Worm (Caenorhabditis elegans) whole organism, L4 larva: ENCODE measurements around the gene dnc-2.

Source experiments
- F37D6.2 ChIP-seq: sonication (generic microtip); optimal IDR thresholded peaks from 2 replicates; lab custom pipeline; 2016; ENCODE audit warnings: mild to moderate bottlenecking, missing genetic modification characterization, missing compliant biosample characterization
- F49E8.2 ChIP-seq: sonication (generic microtip); optimal IDR thresholded peaks from 2 replicates; lab custom pipeline; 2016; ENCODE audit warnings: missing compliant biosample characterization, mild to moderate bottlenecking, missing genetic modification characterization, borderline replicate concordance
- T26A8.4 ChIP-seq: fragments of 200-800 bp; sonication (Bioruptor generic); IDR thresholded peaks from 2 replicates; pipeline ENCODE4 v1.3.6; 2022; ENCODE audit warnings: missing genetic modification characterization, missing compliant biosample characterization
- Y105C5A.15 ChIP-seq: fragments of 200-800 bp; sonication (Bioruptor generic); IDR thresholded peaks from 2 replicates; pipeline ENCODE4 v1.3.6; 2022; ENCODE audit warnings: missing genetic modification characterization, missing compliant biosample characterization
- Y5F2A.4 ChIP-seq: fragments of 200-800 bp; sonication (Bioruptor generic); optimal IDR thresholded peaks from 2 replicates; lab custom pipeline; 2018; ENCODE audit warnings: mild to moderate bottlenecking, missing genetic modification characterization, missing compliant biosample characterization
- Y75B8A.6 ChIP-seq: fragments of 200-800 bp; sonication (Bioruptor generic); IDR thresholded peaks from 2 replicates; pipeline ENCODE4 v1.3.6; 2022; ENCODE audit warnings: missing genetic modification reagents, missing genetic modification characterization, missing compliant biosample characterization
- ZK337.2 ChIP-seq: fragments of 200-800 bp; sonication (Bioruptor generic); IDR thresholded peaks from 2 replicates; pipeline ENCODE4 v1.3.6; 2022; ENCODE audit warnings: missing genetic modification reagents, missing genetic modification characterization, missing compliant biosample characterization
- ama-1 ChIP-seq: fragments of 150-350 bp; optimal IDR thresholded peaks from 2 replicates; lab custom pipeline; 2014; ENCODE audit warnings: inconsistent platforms, mixed read lengths
- arid-1 ChIP-seq: fragments of 200-800 bp; sonication (Bioruptor generic); conservative IDR thresholded peaks from 2 replicates; pipeline ENCODE4 v1.3.6; 2022; ENCODE audit warnings: missing genetic modification reagents, missing genetic modification characterization, missing compliant biosample characterization
- ceh-20 ChIP-seq: fragments of 200-800 bp; sonication (Bioruptor generic); IDR thresholded peaks from 2 replicates; pipeline ENCODE4 v1.3.6; 2022; ENCODE audit warnings: missing genetic modification reagents, missing genetic modification characterization, missing compliant biosample characterization
- ceh-32 ChIP-seq: sonication (generic microtip); optimal IDR thresholded peaks from 2 replicates; lab custom pipeline; 2016; ENCODE audit warnings: mild to moderate bottlenecking, missing genetic modification characterization, missing compliant biosample characterization; ENCODE audit not compliant: poor library complexity
- ceh-44 ChIP-seq: fragments of 200-800 bp; sonication (Bioruptor generic); IDR thresholded peaks from 2 replicates; pipeline ENCODE4 v1.3.6; 2022; ENCODE audit warnings: missing genetic modification reagents, missing genetic modification characterization, missing compliant biosample characterization
- ceh-82 ChIP-seq: sonication (generic microtip); optimal IDR thresholded peaks from 2 replicates; lab custom pipeline; 2017; ENCODE audit warnings: missing biosample characterization, missing genetic modification characterization
- ctbp-1 ChIP-seq: fragments of 200-800 bp; sonication (Bioruptor generic); IDR thresholded peaks from 2 replicates; pipeline ENCODE4 v1.3.6; 2022; ENCODE audit warnings: missing genetic modification reagents, missing genetic modification characterization, missing compliant biosample characterization
- dmd-6 ChIP-seq: fragments of 200-800 bp; sonication (Bioruptor generic); IDR thresholded peaks from 2 replicates; pipeline ENCODE4 v1.3.6; 2022; ENCODE audit warnings: missing genetic modification reagents, missing genetic modification characterization, missing compliant biosample characterization
- dmd-9 ChIP-seq: fragments of 200-800 bp; sonication (Bioruptor generic); IDR thresholded peaks from 2 replicates; pipeline ENCODE4 v1.3.6; 2022; ENCODE audit warnings: missing genetic modification reagents, missing genetic modification characterization, missing compliant biosample characterization
- egl-43 ChIP-seq: fragments of 200-800 bp; sonication (Bioruptor generic); IDR thresholded peaks from 2 replicates; pipeline ENCODE4 v1.3.6; 2022; ENCODE audit warnings: missing genetic modification reagents, missing genetic modification characterization, missing compliant biosample characterization
- gei-8 ChIP-seq: fragments of 200-800 bp; sonication (Bioruptor generic); optimal IDR thresholded peaks from 2 replicates; lab custom pipeline; 2018; ENCODE audit warnings: mild to moderate bottlenecking, missing genetic modification characterization, missing compliant biosample characterization
- hmg-1.1 ChIP-seq: fragments of 200-800 bp; sonication (Bioruptor generic); IDR thresholded peaks from 2 replicates; pipeline ENCODE4 v1.3.6; 2022; ENCODE audit warnings: missing genetic modification reagents, missing genetic modification characterization, missing compliant biosample characterization
- lin-1 ChIP-seq: fragments of 200-800 bp; sonication (Bioruptor generic); IDR thresholded peaks from 2 replicates; pipeline ENCODE4 v1.3.6; 2022; ENCODE audit warnings: missing genetic modification reagents, missing genetic modification characterization, missing compliant biosample characterization
- lin-15B ChIP-seq: fragments of 150-350 bp; sonication (generic microtip); optimal IDR thresholded peaks from 3 replicates; lab custom pipeline; 2014; ENCODE audit warnings: missing biosample characterization, missing genetic modification characterization
- lin-29 ChIP-seq: fragments of 200-800 bp; sonication (Bioruptor generic); IDR thresholded peaks from 2 replicates; pipeline ENCODE4 v1.3.6; 2022; ENCODE audit warnings: missing genetic modification reagents, missing genetic modification characterization, missing compliant biosample characterization
- lir-3 ChIP-seq: sonication (generic microtip); optimal IDR thresholded peaks from 2 replicates; lab custom pipeline; 2016; ENCODE audit warnings: mild to moderate bottlenecking, missing genetic modification characterization, missing compliant biosample characterization
- lsy-2 ChIP-seq, 2 experiments: fragments of 150-350 bp in 1 of 2; sonication (generic microtip) in 1 of 2; optimal IDR thresholded peaks; 2 replicates each; lab custom pipeline; 2014 to 2017; ENCODE audit warnings: missing biosample characterization in 2 of 2, missing genetic modification characterization in 2 of 2
- mep-1 ChIP-seq: fragments of 150-350 bp; sonication (generic microtip); optimal IDR thresholded peaks from 3 replicates; lab custom pipeline; 2014; ENCODE audit warnings: missing biosample characterization, missing genetic modification characterization
- mxl-2 ChIP-seq: fragments of 200-800 bp; sonication (Bioruptor generic); conservative IDR thresholded peaks from 2 replicates; pipeline ENCODE4 v1.3.6; 2022; ENCODE audit warnings: missing genetic modification reagents, missing genetic modification characterization, missing compliant biosample characterization
- mxl-3 ChIP-seq: fragments of 200-800 bp; sonication (Bioruptor generic); optimal IDR thresholded peaks from 2 replicates; lab custom pipeline; 2018; ENCODE audit warnings: mild to moderate bottlenecking, missing genetic modification characterization, missing compliant biosample characterization
- nhr-102 ChIP-seq: sonication (generic microtip); optimal IDR thresholded peaks from 2 replicates; lab custom pipeline; 2016; ENCODE audit warnings: mild to moderate bottlenecking, missing genetic modification characterization, moderate library complexity, missing compliant biosample characterization
- nhr-11 ChIP-seq: fragments of 150-350 bp; optimal IDR thresholded peaks from 2 replicates; lab custom pipeline; 2014; ENCODE audit warnings: missing biosample characterization, missing genetic modification characterization
- nhr-111 ChIP-seq: fragments of 200-800 bp; sonication (Bioruptor generic); optimal IDR thresholded peaks from 2 replicates; lab custom pipeline; 2018; ENCODE audit warnings: mild to moderate bottlenecking, missing genetic modification characterization, missing compliant biosample characterization
- nhr-25 ChIP-seq: sonication (generic microtip); optimal IDR thresholded peaks from 2 replicates; lab custom pipeline; 2017; ENCODE audit warnings: missing genetic modification characterization, mild to moderate bottlenecking, missing compliant biosample characterization, antibody characterized with exemption, moderate library complexity, borderline replicate concordance; ENCODE audit not compliant: insufficient read depth
- nhr-28 ChIP-seq: fragments of 150-350 bp; optimal IDR thresholded peaks from 2 replicates; lab custom pipeline; 2014; ENCODE audit warnings: missing biosample characterization, missing genetic modification characterization
- nhr-6 ChIP-seq: fragments of 150-350 bp; optimal IDR thresholded peaks from 2 replicates; lab custom pipeline; 2014; ENCODE audit warnings: missing biosample characterization, missing genetic modification characterization
- nhr-76 ChIP-seq: fragments of 150-350 bp; optimal IDR thresholded peaks from 2 replicates; lab custom pipeline; 2014; ENCODE audit warnings: missing biosample characterization, missing genetic modification characterization
- pha-4 ChIP-seq, 2 experiments: fragments of 150-350 bp in 1 of 2; fragments of 200-800 bp in 1 of 2; sonication (Bioruptor generic) in 1 of 2; IDR thresholded peaks in 1 of 2; optimal IDR thresholded peaks in 1 of 2; 2 replicates each; pipeline versions ENCODE4 v1.3.6 to Lab custom; 2014 to 2022; ENCODE audit warnings: missing genetic modification characterization in 2 of 2, missing genetic modification reagents in 2 of 2, missing biosample characterization in 1 of 2, missing compliant biosample characterization in 1 of 2
- php-3 ChIP-seq: fragments of 200-800 bp; sonication (Bioruptor generic); IDR thresholded peaks from 2 replicates; pipeline ENCODE4 v1.3.6; 2022; ENCODE audit warnings: missing genetic modification reagents, missing genetic modification characterization, missing compliant biosample characterization
- saeg-2 ChIP-seq: fragments of 200-800 bp; sonication (Bioruptor generic); IDR thresholded peaks from 2 replicates; pipeline ENCODE4 v1.3.6; 2022; ENCODE audit warnings: missing genetic modification reagents, missing genetic modification characterization, missing compliant biosample characterization
- sdz-12 ChIP-seq: fragments of 200-800 bp; sonication (Bioruptor generic); optimal IDR thresholded peaks from 2 replicates; lab custom pipeline; 2018; ENCODE audit warnings: mild to moderate bottlenecking, missing genetic modification characterization, missing compliant biosample characterization
- spr-1 ChIP-seq: sonication (generic microtip); optimal IDR thresholded peaks from 2 replicates; lab custom pipeline; 2016; ENCODE audit warnings: mild to moderate bottlenecking, missing genetic modification characterization, missing compliant biosample characterization
- unc-39 ChIP-seq: sonication (generic microtip); optimal IDR thresholded peaks from 2 replicates; lab custom pipeline; 2017; ENCODE audit warnings: missing biosample characterization, missing genetic modification characterization
- vab-7 ChIP-seq: fragments of 200-800 bp; sonication (Bioruptor generic); IDR thresholded peaks from 2 replicates; pipeline ENCODE4 v1.3.6; 2022; ENCODE audit warnings: missing genetic modification reagents, missing genetic modification characterization, missing compliant biosample characterization
- zfp-2 ChIP-seq: sonication (generic microtip); optimal IDR thresholded peaks from 2 replicates; lab custom pipeline; 2016; ENCODE audit warnings: mild to moderate bottlenecking, missing genetic modification characterization, missing compliant biosample characterization
- zfp-3 ChIP-seq: fragments of 200-800 bp; sonication (Bioruptor generic); conservative IDR thresholded peaks from 2 replicates; pipeline ENCODE4 v1.3.6; 2022; ENCODE audit warnings: missing genetic modification reagents, missing genetic modification characterization, missing compliant biosample characterization
- zip-11 ChIP-seq: fragments of 200-800 bp; sonication (Bioruptor generic); IDR thresholded peaks from 2 replicates; pipeline ENCODE4 v1.3.6; 2022; ENCODE audit warnings: missing genetic modification characterization, missing compliant biosample characterization
- ztf-11 ChIP-seq: fragments of 150-350 bp; optimal IDR thresholded peaks from 2 replicates; lab custom pipeline; 2014; ENCODE audit warnings: missing biosample characterization, missing genetic modification characterization

Gene dnc-2

ce11 chrIII:5906059-5906458 is 19.5 kb downstream of the dnc-2 start, which contains the start of gene dpff-1 (continued):
- TF ChIP-seq nhr-28 = no peak
- TF ChIP-seq zfp-2 (tag; lab: Kevin White, UChicago) = no peak
- TF ChIP-seq hmg-1.1 = peak; percentile 39; the same call in 1 of the 2 replicates
- TF ChIP-seq nhr-25 (tag; lab: Kevin White, UChicago) = no peak
- TF ChIP-seq ztf-11 (tag; lab: Kevin White, UChicago) = no peak
- no peak for TF ChIP-seq lir-3 (tag; lab: Kevin White, UChicago)
- no peak for TF ChIP-seq ceh-82 (tag; lab: Kevin White, UChicago)
- no peak for TF ChIP-seq unc-39
- no peak for TF ChIP-seq Y105C5A.15 (GFP tag; lab: Robert Waterston, UW)
- peak in 1 of 2 experiments; percentile 43 for TF ChIP-seq lsy-2 (tag; optimal IDR thresholded peaks at IDR 0.05; lab: Kevin White, UChicago)
- TF ChIP-seq mep-1 (tag; lab: Kevin White, UChicago) = peak; percentile 12
- TF ChIP-seq Y75B8A.6 (GFP tag; lab: Robert Waterston, UW) = no peak
- TF ChIP-seq ceh-32 (tag; lab: Kevin White, UChicago) = no peak
- no peak for TF ChIP-seq arid-1 (GFP tag; lab: Robert Waterston, UW)
- TF ChIP-seq F37D6.2 (tag; lab: Kevin White, UChicago) = no peak
- no peak for TF ChIP-seq ZK337.2 (GFP tag; lab: Robert Waterston, UW)
- TF ChIP-seq lin-29 = no peak

DNA sequence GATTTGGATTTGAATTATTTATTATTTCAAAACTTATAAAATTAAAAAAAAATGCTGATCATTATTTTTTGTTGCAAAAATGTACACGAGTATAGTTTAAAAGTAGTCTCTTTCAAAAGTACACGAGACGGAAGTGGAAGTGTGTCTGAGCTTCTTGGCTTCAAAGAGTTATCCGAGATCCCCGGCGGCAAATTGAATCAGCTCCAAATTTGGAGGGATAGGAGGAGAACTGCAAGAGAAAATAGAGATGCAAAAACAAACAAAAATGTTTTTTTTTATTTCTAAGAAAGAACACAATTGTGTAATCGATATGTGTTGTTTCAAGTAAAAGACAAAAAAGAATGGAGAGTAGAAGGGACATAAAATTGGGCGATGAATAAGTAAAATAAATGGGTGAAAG is 23.0 kb downstream of the dnc-2 start:
- TF ChIP-seq zfp-3 (GFP tag; lab: Robert Waterston, UW) = no peak
- no peak for TF ChIP-seq unc-39
- TF ChIP-seq spr-1 = no peak
- TF ChIP-seq saeg-2 (GFP tag; lab: Robert Waterston, UW) = no peak
- TF ChIP-seq Y75B8A.6 (GFP tag; lab: Robert Waterston, UW) = no peak
- no peak for TF ChIP-seq mxl-3
- TF ChIP-seq mxl-2 (GFP tag; lab: Robert Waterston, UW) = no peak
- TF ChIP-seq ZK337.2 (GFP tag; lab: Robert Waterston, UW) = no peak
- no peak for TF ChIP-seq dmd-6 (GFP tag; lab: Robert Waterston, UW)
- TF ChIP-seq lin-29 = no peak
- TF ChIP-seq lsy-2 (tag; optimal IDR thresholded peaks at IDR 0.05; lab: Kevin White, UChicago) = no peak
- TF ChIP-seq, all 104 proteins: peak for 0

ce11 chrIII:5900709-5901108 is 24.8 kb downstream of the dnc-2 start:
- TF ChIP-seq nhr-11 (tag; lab: Kevin White, UChicago) = no peak
- TF ChIP-seq ceh-20 = no peak
- TF ChIP-seq ceh-32 (tag; lab: Kevin White, UChicago) = no peak
- no peak for TF ChIP-seq nhr-76
- TF ChIP-seq dmd-9 (GFP tag; lab: Robert Waterston, UW) = no peak
- TF ChIP-seq hmg-1.1 = no peak
- no peak for TF ChIP-seq sdz-12
- TF ChIP-seq F49E8.2 (tag; lab: Kevin White, UChicago) = no peak
- TF ChIP-seq ama-1 (lab: Kevin White, UChicago) = no peak
- peak; percentile 44 for TF ChIP-seq mep-1 (tag; lab: Kevin White, UChicago)
- TF ChIP-seq F37D6.2 (tag; lab: Kevin White, UChicago) = no peak
- TF ChIP-seq zfp-2 (tag; lab: Kevin White, UChicago) = no peak
- peak in 1 of 2 experiments; percentile 58 for TF ChIP-seq lsy-2 (tag; optimal IDR thresholded peaks at IDR 0.05; lab: Kevin White, UChicago)
- no peak for TF ChIP-seq zip-11 (GFP tag; lab: Robert Waterston, UW)
- no peak for TF ChIP-seq ctbp-1 (GFP tag; lab: Robert Waterston, UW)
- peak; percentile 96 for TF ChIP-seq nhr-6
- no peak for TF ChIP-seq Y5F2A.4 (GFP tag; lab: Kevin White, UChicago)
- no peak for TF ChIP-seq egl-43 (GFP tag; lab: Robert Waterston, UW)
- no peak for TF ChIP-seq lin-1
- no peak for TF ChIP-seq vab-7
- no peak for TF ChIP-seq T26A8.4 (GFP tag; lab: Robert Waterston, UW)
- TF ChIP-seq nhr-111 = no peak
- no peak for TF ChIP-seq ceh-44 (GFP tag; lab: Robert Waterston, UW)
- TF ChIP-seq ceh-82 (tag; lab: Kevin White, UChicago) = no peak
- no peak for TF ChIP-seq pha-4 (GFP tag; IDR thresholded peaks at IDR 0.05; lab: Robert Waterston, UW)
- peak; percentile 22 for TF ChIP-seq pha-4 (tag; optimal IDR thresholded peaks at IDR 0.05; lab: Kevin White, UChicago)
- peak; percentile 10 for TF ChIP-seq nhr-28
- no peak for TF ChIP-seq lin-29
- TF ChIP-seq php-3 = no peak
- TF ChIP-seq gei-8 = no peak
- TF ChIP-seq lin-15B (tag; lab: Kevin White, UChicago) = no peak
- no peak for TF ChIP-seq nhr-102
